Worm (Caenorhabditis elegans) whole organism, L4 larva: ENCODE measurements around the gene mre-11.

Experiments
- F26F4.8 ChIP-seq: fragments of 200-800 bp; sonication (Bioruptor generic); conservative IDR thresholded peaks from 2 replicates; pipeline ENCODE4 v1.3.6; 2022; ENCODE audit warnings: missing genetic modification characterization, missing compliant biosample characterization
- F44E2.7 ChIP-seq: fragments of 200-800 bp; sonication (Bioruptor generic); IDR thresholded peaks from 2 replicates; pipeline ENCODE4 v2.1.2; 2022; ENCODE audit warnings: missing genetic modification characterization, missing compliant biosample characterization
- F49E8.2 ChIP-seq: sonication (generic microtip); optimal IDR thresholded peaks from 2 replicates; lab custom pipeline; 2016; ENCODE audit warnings: missing compliant biosample characterization, mild to moderate bottlenecking, missing genetic modification characterization, borderline replicate concordance
- R02D3.7 ChIP-seq: fragments of 150-350 bp; sonication (generic microtip); optimal IDR thresholded peaks from 3 replicates; lab custom pipeline; 2014; ENCODE audit warnings: missing biosample characterization, missing genetic modification characterization
- T20F7.1 ChIP-seq: fragments of 200-800 bp; sonication (Bioruptor generic); optimal IDR thresholded peaks from 2 replicates; lab custom pipeline; 2018; ENCODE audit warnings: mild to moderate bottlenecking, missing genetic modification characterization, missing compliant biosample characterization
- Y105C5A.15 ChIP-seq: fragments of 200-800 bp; sonication (Bioruptor generic); IDR thresholded peaks from 2 replicates; pipeline ENCODE4 v1.3.6; 2022; ENCODE audit warnings: missing genetic modification characterization, missing compliant biosample characterization
- ZK337.2 ChIP-seq: fragments of 200-800 bp; sonication (Bioruptor generic); IDR thresholded peaks from 2 replicates; pipeline ENCODE4 v1.3.6; 2022; ENCODE audit warnings: missing genetic modification reagents, missing genetic modification characterization, missing compliant biosample characterization
- arid-1 ChIP-seq: fragments of 200-800 bp; sonication (Bioruptor generic); conservative IDR thresholded peaks from 2 replicates; pipeline ENCODE4 v1.3.6; 2022; ENCODE audit warnings: missing genetic modification reagents, missing genetic modification characterization, missing compliant biosample characterization
- attf-4 ChIP-seq: sonication (generic microtip); optimal IDR thresholded peaks from 3 replicates; lab custom pipeline; 2017; ENCODE audit warnings: missing biosample characterization, missing genetic modification characterization
- ceh-28 ChIP-seq: fragments of 150-350 bp; optimal IDR thresholded peaks from 2 replicates; lab custom pipeline; 2014; ENCODE audit warnings: missing biosample characterization, missing genetic modification reagents, missing genetic modification characterization
- cey-2 ChIP-seq: sonication (generic microtip); optimal IDR thresholded peaks from 3 replicates; lab custom pipeline; 2017; ENCODE audit warnings: missing genetic modification characterization, mild to moderate bottlenecking, missing compliant biosample characterization, antibody characterized with exemption, borderline replicate concordance; ENCODE audit not compliant: insufficient read depth
- daf-12 ChIP-seq: fragments of 150-350 bp; optimal IDR thresholded peaks from 2 replicates; lab custom pipeline; 2014; ENCODE audit warnings: missing biosample characterization, missing genetic modification reagents, missing genetic modification characterization
- daf-19 ChIP-seq: fragments of 200-800 bp; sonication (Bioruptor generic); conservative IDR thresholded peaks from 2 replicates; pipeline ENCODE4 v1.3.6; 2022; ENCODE audit warnings: missing genetic modification characterization, missing compliant biosample characterization
- dmd-6 ChIP-seq: fragments of 200-800 bp; sonication (Bioruptor generic); IDR thresholded peaks from 2 replicates; pipeline ENCODE4 v1.3.6; 2022; ENCODE audit warnings: missing genetic modification reagents, missing genetic modification characterization, missing compliant biosample characterization
- dmd-9 ChIP-seq: fragments of 200-800 bp; sonication (Bioruptor generic); IDR thresholded peaks from 2 replicates; pipeline ENCODE4 v1.3.6; 2022; ENCODE audit warnings: missing genetic modification reagents, missing genetic modification characterization, missing compliant biosample characterization
- dpl-1 ChIP-seq: fragments of 150-350 bp; optimal IDR thresholded peaks from 2 replicates; lab custom pipeline; 2014; ENCODE audit warnings: missing biosample characterization, missing genetic modification reagents, missing genetic modification characterization
- duxl-1 ChIP-seq: sonication (generic microtip); optimal IDR thresholded peaks from 2 replicates; lab custom pipeline; 2016; ENCODE audit warnings: mild to moderate bottlenecking, missing genetic modification characterization, moderate library complexity, missing compliant biosample characterization; ENCODE audit not compliant: poor library complexity
- egl-43 ChIP-seq: fragments of 200-800 bp; sonication (Bioruptor generic); IDR thresholded peaks from 2 replicates; pipeline ENCODE4 v1.3.6; 2022; ENCODE audit warnings: missing genetic modification reagents, missing genetic modification characterization, missing compliant biosample characterization
- fos-1 ChIP-seq: fragments of 150-350 bp; optimal IDR thresholded peaks from 2 replicates; lab custom pipeline; 2014; ENCODE audit warnings: missing biosample characterization, missing genetic modification characterization
- gei-8 ChIP-seq: fragments of 200-800 bp; sonication (Bioruptor generic); optimal IDR thresholded peaks from 2 replicates; lab custom pipeline; 2018; ENCODE audit warnings: mild to moderate bottlenecking, missing genetic modification characterization, missing compliant biosample characterization
- hlh-11 ChIP-seq: fragments of 200-800 bp; sonication (Bioruptor generic); optimal IDR thresholded peaks from 2 replicates; lab custom pipeline; 2018; ENCODE audit warnings: mild to moderate bottlenecking, missing genetic modification characterization, missing compliant biosample characterization
- lin-13 ChIP-seq: fragments of 150-350 bp; optimal IDR thresholded peaks from 2 replicates; lab custom pipeline; 2014; ENCODE audit warnings: missing biosample characterization, missing genetic modification reagents, missing genetic modification characterization
- lin-29 ChIP-seq: fragments of 200-800 bp; sonication (Bioruptor generic); IDR thresholded peaks from 2 replicates; pipeline ENCODE4 v1.3.6; 2022; ENCODE audit warnings: missing genetic modification reagents, missing genetic modification characterization, missing compliant biosample characterization
- lin-39 ChIP-seq: fragments of 150-350 bp; optimal IDR thresholded peaks from 2 replicates; lab custom pipeline; 2014; ENCODE audit warnings: missing biosample characterization, missing genetic modification reagents, missing genetic modification characterization
- lir-3 ChIP-seq: sonication (generic microtip); optimal IDR thresholded peaks from 2 replicates; lab custom pipeline; 2016; ENCODE audit warnings: mild to moderate bottlenecking, missing genetic modification characterization, missing compliant biosample characterization
- madf-5 ChIP-seq, 2 experiments: fragments of 200-800 bp; sonication (Bioruptor generic); IDR thresholded peaks; 2 replicates each; pipeline ENCODE4 v1.3.6; 2022; ENCODE audit warnings: missing compliant biosample characterization in 2 of 2, missing genetic modification characterization in 2 of 2
- madf-9 ChIP-seq: fragments of 200-800 bp; sonication (Bioruptor generic); conservative IDR thresholded peaks from 2 replicates; pipeline ENCODE4 v1.3.6; 2022; ENCODE audit warnings: missing genetic modification reagents, missing genetic modification characterization, missing compliant biosample characterization
- mdl-1 ChIP-seq, 2 experiments: fragments of 150-350 bp in 1 of 2; sonication (generic microtip) in 1 of 2; optimal IDR thresholded peaks; 2 replicates each; lab custom pipeline; 2014 to 2017; ENCODE audit warnings: missing biosample characterization in 2 of 2, missing genetic modification characterization in 2 of 2
- mdt-29 ChIP-seq: fragments of 200-800 bp; sonication (Bioruptor generic); IDR thresholded peaks from 2 replicates; pipeline ENCODE4 v1.3.6; 2022; ENCODE audit warnings: missing genetic modification reagents, missing genetic modification characterization, missing compliant biosample characterization
- mep-1 ChIP-seq: fragments of 150-350 bp; sonication (generic microtip); optimal IDR thresholded peaks from 3 replicates; lab custom pipeline; 2014; ENCODE audit warnings: missing biosample characterization, missing genetic modification characterization
- mes-2 ChIP-seq: sonication (generic microtip); optimal IDR thresholded peaks from 2 replicates; lab custom pipeline; 2016; ENCODE audit warnings: missing genotype, mild to moderate bottlenecking, missing genetic modification characterization, missing compliant biosample characterization; ENCODE audit not compliant: poor library complexity, severe bottlenecking
- mxl-3 ChIP-seq: fragments of 200-800 bp; sonication (Bioruptor generic); optimal IDR thresholded peaks from 2 replicates; lab custom pipeline; 2018; ENCODE audit warnings: mild to moderate bottlenecking, missing genetic modification characterization, missing compliant biosample characterization
- nhr-10 ChIP-seq: fragments of 150-350 bp; optimal IDR thresholded peaks from 2 replicates; lab custom pipeline; 2014; ENCODE audit warnings: missing biosample characterization, missing genetic modification characterization
- nhr-11 ChIP-seq: fragments of 150-350 bp; optimal IDR thresholded peaks from 2 replicates; lab custom pipeline; 2014; ENCODE audit warnings: missing biosample characterization, missing genetic modification characterization
- nhr-28 ChIP-seq: fragments of 150-350 bp; optimal IDR thresholded peaks from 2 replicates; lab custom pipeline; 2014; ENCODE audit warnings: missing biosample characterization, missing genetic modification characterization
- nhr-41 ChIP-seq: fragments of 200-800 bp; sonication (Bioruptor generic); IDR thresholded peaks from 2 replicates; pipeline ENCODE4 v1.3.6; 2022; ENCODE audit warnings: missing genetic modification reagents, missing genetic modification characterization, missing compliant biosample characterization
- nhr-42 ChIP-seq: fragments of 200-800 bp; sonication (Bioruptor generic); IDR thresholded peaks from 2 replicates; pipeline ENCODE4 v1.3.6; 2022; ENCODE audit warnings: missing genetic modification characterization, missing compliant biosample characterization
- nhr-6 ChIP-seq: fragments of 150-350 bp; optimal IDR thresholded peaks from 2 replicates; lab custom pipeline; 2014; ENCODE audit warnings: missing biosample characterization, missing genetic modification characterization
- nhr-77 ChIP-seq: fragments of 150-350 bp; optimal IDR thresholded peaks from 2 replicates; lab custom pipeline; 2014; ENCODE audit warnings: missing biosample characterization, missing genetic modification characterization
- pha-4 ChIP-seq, 2 experiments: fragments of 150-350 bp in 1 of 2; fragments of 200-800 bp in 1 of 2; sonication (Bioruptor generic) in 1 of 2; IDR thresholded peaks in 1 of 2; optimal IDR thresholded peaks in 1 of 2; 2 replicates each; pipeline versions ENCODE4 v1.3.6 to Lab custom; 2014 to 2022; ENCODE audit warnings: missing genetic modification characterization in 2 of 2, missing genetic modification reagents in 2 of 2, missing biosample characterization in 1 of 2, missing compliant biosample characterization in 1 of 2
- sdz-12 ChIP-seq: fragments of 200-800 bp; sonication (Bioruptor generic); optimal IDR thresholded peaks from 2 replicates; lab custom pipeline; 2018; ENCODE audit warnings: mild to moderate bottlenecking, missing genetic modification characterization, missing compliant biosample characterization
- snpc-1.2 ChIP-seq: fragments of 200-800 bp; sonication (Bioruptor generic); IDR thresholded peaks from 2 replicates; pipeline ENCODE4 v1.3.6; 2022; ENCODE audit warnings: missing genetic modification reagents, missing genetic modification characterization, missing compliant biosample characterization
- snpc-4 ChIP-seq: fragments of 150-350 bp; optimal IDR thresholded peaks from 2 replicates; lab custom pipeline; 2014; ENCODE audit warnings: missing biosample characterization, missing genetic modification characterization
- spr-3 ChIP-seq: fragments of 200-800 bp; sonication (Bioruptor generic); optimal IDR thresholded peaks from 2 replicates; lab custom pipeline; 2018; ENCODE audit warnings: mild to moderate bottlenecking, missing genetic modification characterization, missing compliant biosample characterization
- unc-39 ChIP-seq: sonication (generic microtip); optimal IDR thresholded peaks from 2 replicates; lab custom pipeline; 2017; ENCODE audit warnings: missing biosample characterization, missing genetic modification characterization
- unc-62 ChIP-seq, 3 experiments: fragments of 150-350 bp in 1 of 3; sonication (generic microtip); optimal IDR thresholded peaks in 2 of 3; peaks in 1 of 3; 1 replicate in 1 of 3; 2 replicates in 2 of 3; lab custom pipeline; 2014 to 2017; ENCODE audit warnings: missing biosample characterization in 3 of 3, missing genetic modification characterization in 3 of 3, missing genetic modification reagents in 3 of 3, missing genotype in 1 of 3
- vab-7 ChIP-seq: fragments of 200-800 bp; sonication (Bioruptor generic); IDR thresholded peaks from 2 replicates; pipeline ENCODE4 v1.3.6; 2022; ENCODE audit warnings: missing genetic modification reagents, missing genetic modification characterization, missing compliant biosample characterization
- zfp-2 ChIP-seq: sonication (generic microtip); optimal IDR thresholded peaks from 2 replicates; lab custom pipeline; 2016; ENCODE audit warnings: mild to moderate bottlenecking, missing genetic modification characterization, missing compliant biosample characterization
- zip-11 ChIP-seq: fragments of 200-800 bp; sonication (Bioruptor generic); IDR thresholded peaks from 2 replicates; pipeline ENCODE4 v1.3.6; 2022; ENCODE audit warnings: missing genetic modification characterization, missing compliant biosample characterization
- ztf-7 ChIP-seq: fragments of 150-350 bp; optimal IDR thresholded peaks from 2 replicates; lab custom pipeline; 2014; ENCODE audit warnings: missing biosample characterization, missing genetic modification characterization

Gene mre-11

DNA sequence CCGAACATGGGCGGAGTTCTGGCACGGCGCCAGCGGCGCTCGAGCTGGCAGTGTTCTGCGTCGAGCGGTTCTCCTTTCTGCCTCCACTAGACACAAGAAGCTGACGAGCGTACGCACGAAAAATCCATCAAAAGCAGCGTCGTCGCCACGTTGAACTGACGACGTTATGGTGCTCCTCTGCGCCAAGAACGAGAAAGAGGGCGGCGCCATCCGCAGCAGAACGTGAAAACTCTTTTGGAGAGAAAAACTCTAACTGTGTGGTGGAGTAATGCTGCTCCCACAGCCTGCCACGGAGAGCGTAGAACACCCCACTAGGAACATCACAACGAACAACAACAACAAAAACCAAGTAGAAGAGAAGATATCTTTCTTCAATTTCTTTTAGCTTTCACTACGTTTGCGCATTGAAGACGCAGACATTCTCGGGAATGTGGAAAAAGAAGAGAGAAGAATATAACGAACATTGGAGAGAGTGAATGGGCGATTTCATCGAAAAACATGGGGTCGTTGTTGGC is 14.7 kb downstream of the mre-11 start (continued):
- no peak for TF ChIP-seq arid-1 (GFP tag; lab: Robert Waterston, UW)
- no peak for TF ChIP-seq pha-4 (GFP tag; IDR thresholded peaks at IDR 0.05; lab: Robert Waterston, UW)
- TF ChIP-seq pha-4 (tag; optimal IDR thresholded peaks at IDR 0.05; lab: Kevin White, UChicago) = no peak
- TF ChIP-seq egl-43 (GFP tag; lab: Robert Waterston, UW) = peak; percentile 56; the same call in 1 of the 2 replicates
- no peak for TF ChIP-seq nhr-10 (tag; lab: Kevin White, UChicago)
- TF ChIP-seq unc-62 (GFP tag; optimal IDR thresholded peaks at IDR 0.05 in 1 of 2; lab: Kevin White, UChicago) = peak in 1 of 2 experiments; percentile 93
- no peak for TF ChIP-seq unc-62 (tag; optimal IDR thresholded peaks at IDR 0.05; lab: Kevin White, UChicago)
- TF ChIP-seq fos-1 (tag; lab: Kevin White, UChicago) = no peak
- TF ChIP-seq mdl-1 (tag; optimal IDR thresholded peaks at IDR 0.05; lab: Kevin White, UChicago) = peak in 1 of 2 experiments; percentile 61
- no peak for TF ChIP-seq T20F7.1 (GFP tag; lab: Kevin White, UChicago)
- no peak for TF ChIP-seq duxl-1 (tag; lab: Kevin White, UChicago)
- TF ChIP-seq Y105C5A.15 (GFP tag; lab: Robert Waterston, UW) = no peak
- TF ChIP-seq nhr-28 = peak; percentile 57
- TF ChIP-seq hlh-11 (tag; lab: Kevin White, UChicago) = peak; percentile 5
- TF ChIP-seq F44E2.7 (GFP tag; lab: Robert Waterston, UW) = no peak
- TF ChIP-seq cey-2 = no peak
- no peak for TF ChIP-seq ztf-7 (tag; lab: Kevin White, UChicago)
- TF ChIP-seq snpc-4 = no peak
- TF ChIP-seq lin-13 (GFP tag; lab: Kevin White, UChicago) = no peak
- no peak for TF ChIP-seq mes-2 (tag; lab: Kevin White, UChicago)
- TF ChIP-seq lin-29 (GFP tag; lab: Robert Waterston, UW) = no peak
- no peak for TF ChIP-seq mxl-3 (GFP tag; lab: Kevin White, UChicago)
- peak; percentile 41 for TF ChIP-seq mep-1
- TF ChIP-seq snpc-1.2 (GFP tag; lab: Robert Waterston, UW) = no peak
- TF ChIP-seq mdt-29 (GFP tag; lab: Robert Waterston, UW) = no peak
- no peak for TF ChIP-seq madf-9 (GFP tag; lab: Robert Waterston, UW)
- no peak for TF ChIP-seq lin-39 (tag; lab: Kevin White, UChicago)
- no peak for TF ChIP-seq dpl-1 (GFP tag; lab: Kevin White, UChicago)
- no peak for TF ChIP-seq vab-7
- no peak for TF ChIP-seq F26F4.8 (GFP tag; lab: Robert Waterston, UW)
- TF ChIP-seq attf-4 (tag; lab: Kevin White, UChicago) = no peak
- no peak for TF ChIP-seq ceh-28 (tag; lab: Kevin White, UChicago)
- TF ChIP-seq daf-12 (tag; lab: Kevin White, UChicago) = no peak
- TF ChIP-seq nhr-77 = no peak
- TF ChIP-seq F49E8.2 (tag; lab: Kevin White, UChicago) = no peak
- TF ChIP-seq spr-3 (GFP tag; lab: Kevin White, UChicago) = no peak
- no peak for TF ChIP-seq dmd-9
- no peak for TF ChIP-seq sdz-12 (GFP tag; lab: Kevin White, UChicago)
- TF ChIP-seq dmd-6 (GFP tag; lab: Robert Waterston, UW) = 0 out of 2 replicates have a peak, but pooled peaks have one; percentile 17
- TF ChIP-seq madf-5 (GFP tag; IDR thresholded peaks at IDR 0.05; lab: Robert Waterston, UW) = no peak
- no peak for TF ChIP-seq unc-39
- no peak for TF ChIP-seq nhr-41
- TF ChIP-seq nhr-6 = no peak
- no peak for TF ChIP-seq ZK337.2 (GFP tag; lab: Robert Waterston, UW)
- TF ChIP-seq zfp-2 (tag; lab: Kevin White, UChicago) = no peak
- TF ChIP-seq nhr-11 (tag; lab: Kevin White, UChicago) = peak; percentile 68
- TF ChIP-seq nhr-42 = no peak
- no peak for TF ChIP-seq lir-3 (tag; lab: Kevin White, UChicago)
- TF ChIP-seq gei-8 (GFP tag; lab: Kevin White, UChicago) = no peak
- TF ChIP-seq daf-19 (GFP tag; lab: Robert Waterston, UW) = no peak
- no peak for TF ChIP-seq zip-11
- TF ChIP-seq R02D3.7 (tag; lab: Kevin White, UChicago) = no peak
